Worm (Caenorhabditis elegans) whole organism, late embryonic: ENCODE measurements around the gene srbc-22.

ENCODE experiments used
- elt-2 ChIP-seq: sonication (generic microtip); optimal IDR thresholded peaks from 2 replicates; lab custom pipeline; 2016; ENCODE audit warnings: missing genetic modification reagents, missing genetic modification characterization, missing compliant biosample characterization
- fkh-10 ChIP-seq: fragments of 150-350 bp; optimal IDR thresholded peaks from 2 replicates; lab custom pipeline; 2014; ENCODE audit warnings: missing biosample characterization, missing genetic modification reagents, missing genetic modification characterization
- pha-4 ChIP-seq: fragments of 150-350 bp; optimal IDR thresholded peaks from 2 replicates; lab custom pipeline; 2018; ENCODE audit warnings: missing biosample characterization, missing genetic modification reagents, missing genetic modification characterization
- tbx-2 ChIP-seq: sonication (generic microtip); optimal IDR thresholded peaks from 2 replicates; lab custom pipeline; 2016; ENCODE audit warnings: missing genetic modification characterization, missing compliant biosample characterization

DNA sequence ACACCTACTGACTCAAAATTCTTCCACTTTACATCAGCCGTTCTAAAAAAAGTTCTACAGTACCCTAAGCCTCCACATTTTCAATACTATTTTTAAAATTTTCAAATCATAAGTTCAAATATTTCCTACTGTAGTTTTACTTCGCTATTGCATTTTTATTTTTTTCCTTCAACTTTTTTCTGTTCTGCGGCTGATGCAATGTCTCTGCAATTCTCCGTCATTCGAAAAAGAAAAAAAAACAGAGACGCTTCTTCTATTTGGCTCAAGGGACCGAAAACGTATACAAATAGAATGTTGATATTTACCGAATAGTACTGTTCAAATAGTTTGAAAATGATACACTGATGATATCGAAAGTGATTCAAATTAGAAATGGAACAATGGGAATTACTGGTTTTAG is 18.6 kb upstream of the srbc-22 start:
- TF ChIP-seq elt-2 (tag; lab: Kevin White, UChicago) (no peak), pha-4 (tag; lab: Kevin White, UChicago) (no peak), fkh-10 (GFP tag; lab: Kevin White, UChicago) (no peak), tbx-2 (no peak)
